Worm (Caenorhabditis elegans): ENCODE data around the gene arid-1.

DNA sequence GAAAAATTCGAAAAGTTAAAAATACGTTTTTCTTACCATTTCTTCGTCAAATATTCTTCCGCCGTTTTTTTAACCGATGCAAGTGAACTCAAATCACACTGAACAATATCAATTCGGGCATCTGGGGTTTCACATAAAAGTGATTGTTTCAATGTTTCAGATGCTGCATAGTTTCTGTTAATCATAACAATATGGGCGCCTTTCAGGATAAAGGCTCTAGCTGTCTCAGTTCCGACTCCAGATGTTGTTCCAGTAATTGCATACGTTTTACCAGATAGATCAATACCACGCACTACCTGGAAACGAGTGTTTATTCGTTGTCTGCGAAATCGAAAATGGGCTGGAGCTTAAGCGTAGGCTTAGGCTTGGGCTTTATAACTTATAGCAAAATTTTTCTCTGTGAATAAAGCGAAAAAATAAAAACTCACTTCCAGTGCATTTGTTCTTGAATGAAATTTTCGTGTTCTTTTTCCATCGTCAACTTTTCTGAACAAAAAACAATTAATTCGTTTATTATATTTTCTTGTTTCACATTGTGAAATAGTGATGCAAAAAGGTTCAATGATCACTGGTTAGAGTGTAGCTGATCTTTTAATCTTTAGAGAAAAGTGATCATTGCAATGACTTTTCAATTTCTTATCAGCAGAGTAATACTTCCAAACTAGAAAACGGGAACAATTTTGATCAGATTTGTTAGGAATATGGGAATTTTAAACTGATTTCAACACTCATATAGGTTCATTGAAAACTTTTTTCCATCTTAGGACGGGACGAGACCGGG, 25.6 kb downstream of the arid-1 start:
- TF ChIP-seq dao-5 (tag; optimal IDR thresholded peaks at IDR 0.05) (no peak), him-1 (tag; optimal IDR thresholded peaks at IDR 0.05) (no peak), W03F9.2 (tag; optimal IDR thresholded peaks at IDR 0.05) (no peak)

Data from whole organism, L4/young adult.